Fruit fly (Drosophila melanogaster): ENCODE measurements around the gene sov.

- TF ChIP-seq CG14655 (GFP tag; optimal IDR thresholded peaks at IDR 0.05) (peak; percentile 90), CG8159 (tag; optimal IDR thresholded peaks at IDR 0.05) (peak; percentile 95), EcR (GFP tag; optimal IDR thresholded peaks at IDR 0.05) (no peak), rn (GFP tag; IDR thresholded peaks at IDR 0.05) (peak; percentile 53), Pif1A (GFP tag; optimal IDR thresholded peaks at IDR 0.05) (peak; percentile 88), Pif1B (GFP tag; optimal IDR thresholded peaks at IDR 0.05) (peak; percentile 87)
Observed at dm6 chrX:6777394-6777793, 21.3 kb downstream of the sov start.

Measured in whole organism, pupa.